Fruit fly (Drosophila melanogaster) whole organism, embryonic: ENCODE data around the gene CG2614.
A peak's percentile ranks its signal among the peaks of the same experiment; 100 is the strongest.

ENCODE experiments used
- Aef1 ChIP-seq: fragments of 200-800 bp; sonication (Bioruptor generic); IDR thresholded peaks from 3 replicates; pipeline ENCODE4 v1.3.6; 2022; ENCODE audit warnings: missing biosample characterization, missing genetic modification characterization
- Asciz ChIP-seq: fragments of 200-800 bp; sonication (Bioruptor generic); optimal IDR thresholded peaks from 2 replicates; lab custom pipeline; 2017; ENCODE audit warnings: missing biosample characterization, mild to moderate bottlenecking, missing genetic modification characterization, missing genetic modification reagents
- Bdp1 ChIP-seq: fragments of 200-800 bp; sonication (Bioruptor generic); optimal IDR thresholded peaks from 3 replicates; lab custom pipeline; 2016; ENCODE audit warnings: missing biosample characterization, missing genetic modification characterization
- CG1024 ChIP-seq: fragments of 200-800 bp; sonication (Bioruptor generic); IDR thresholded peaks from 2 replicates; pipeline ENCODE4 v1.3.6; 2022; ENCODE audit warnings: missing biosample characterization, missing genetic modification characterization
- CG10267 ChIP-seq: fragments of 200-800 bp; sonication (Bioruptor generic); optimal IDR thresholded peaks from 2 replicates; lab custom pipeline; 2018; ENCODE audit warnings: missing biosample characterization, mild to moderate bottlenecking, missing genetic modification characterization, moderate library complexity
- CG12104 ChIP-seq: fragments of 200-800 bp; sonication (Bioruptor generic); optimal IDR thresholded peaks from 3 replicates; lab custom pipeline; 2016; ENCODE audit warnings: missing biosample characterization, missing genetic modification characterization
- CG12155 ChIP-seq: fragments of 200-800 bp; sonication (Bioruptor generic); optimal IDR thresholded peaks from 3 replicates; lab custom pipeline; 2016; ENCODE audit warnings: missing biosample characterization, missing genetic modification characterization
- CG12659 ChIP-seq: fragments of 200-800 bp; sonication (Bioruptor generic); optimal IDR thresholded peaks from 3 replicates; lab custom pipeline; 2017; ENCODE audit warnings: mild to moderate bottlenecking, missing biosample characterization, missing genetic modification reagents, missing genetic modification characterization
- CG13775 ChIP-seq: fragments of 200-800 bp; sonication (Bioruptor generic); optimal IDR thresholded peaks from 3 replicates; lab custom pipeline; 2017; ENCODE audit warnings: missing biosample characterization, mild to moderate bottlenecking, missing genetic modification characterization
- CG15514 ChIP-seq: fragments of 200-800 bp; sonication (Bioruptor generic); optimal IDR thresholded peaks from 3 replicates; lab custom pipeline; 2017; ENCODE audit warnings: missing biosample characterization, missing genetic modification characterization, mild to moderate bottlenecking, moderate library complexity, missing genetic modification reagents
- CG17328 ChIP-seq: fragments of 200-800 bp; sonication (Bioruptor generic); IDR thresholded peaks from 2 replicates; pipeline ENCODE4 v1.3.6; 2022; ENCODE audit warnings: missing biosample characterization, missing genetic modification characterization
- CG30403 ChIP-seq: fragments of 200-800 bp; sonication (Bioruptor generic); optimal IDR thresholded peaks from 3 replicates; lab custom pipeline; 2016; ENCODE audit warnings: missing biosample characterization, missing genetic modification characterization
- CG30431 ChIP-seq: fragments of 200-800 bp; sonication (Bioruptor generic); optimal IDR thresholded peaks from 2 replicates; lab custom pipeline; 2017; ENCODE audit warnings: missing biosample characterization, missing genetic modification characterization
- CG3995 ChIP-seq: fragments of 200-800 bp; sonication (Bioruptor generic); optimal IDR thresholded peaks from 3 replicates; lab custom pipeline; 2016; ENCODE audit warnings: missing biosample characterization, missing genetic modification characterization
- CG4424 ChIP-seq: fragments of 200-800 bp; sonication (Bioruptor generic); optimal IDR thresholded peaks from 3 replicates; lab custom pipeline; 2016; ENCODE audit warnings: missing biosample characterization, missing genetic modification characterization
- CG7271 ChIP-seq: fragments of 200-800 bp; sonication (Bioruptor generic); optimal IDR thresholded peaks from 2 replicates; lab custom pipeline; 2018; ENCODE audit warnings: missing biosample characterization, mild to moderate bottlenecking, missing genetic modification characterization, moderate library complexity
- CG8089 ChIP-seq: fragments of 200-800 bp; sonication (Bioruptor generic); optimal IDR thresholded peaks from 3 replicates; lab custom pipeline; 2016; ENCODE audit warnings: missing biosample characterization, missing genetic modification characterization
- CG9437 ChIP-seq: fragments of 200-800 bp; sonication (Bioruptor generic); optimal IDR thresholded peaks from 2 replicates; lab custom pipeline; 2018; ENCODE audit warnings: missing biosample characterization, mild to moderate bottlenecking, missing genetic modification characterization
- CG9609 ChIP-seq: fragments of 200-800 bp; sonication (Bioruptor generic); optimal IDR thresholded peaks from 3 replicates; lab custom pipeline; 2016; ENCODE audit warnings: missing biosample characterization, missing genetic modification characterization
- CG9817 ChIP-seq: fragments of 200-800 bp; sonication (Bioruptor generic); optimal IDR thresholded peaks from 2 replicates; lab custom pipeline; 2018; ENCODE audit warnings: missing biosample characterization, mild to moderate bottlenecking, missing genetic modification characterization, moderate library complexity
- Chrac-16 ChIP-seq: fragments of 200-800 bp; sonication (Bioruptor generic); optimal IDR thresholded peaks from 3 replicates; lab custom pipeline; 2016; ENCODE audit warnings: missing biosample characterization, missing genetic modification characterization
- Deaf1 ChIP-seq: fragments of 200-800 bp; optimal IDR thresholded peaks from 3 replicates; lab custom pipeline; 2019; ENCODE audit warnings: missing biosample characterization, mild to moderate bottlenecking, missing genetic modification characterization, moderate library complexity
- Dip3 ChIP-seq: fragments of 200-800 bp; sonication (Bioruptor generic); optimal IDR thresholded peaks from 3 replicates; lab custom pipeline; 2016; ENCODE audit warnings: missing biosample characterization, missing genetic modification characterization
- Hmr ChIP-seq: fragments of 200-800 bp; sonication (Bioruptor generic); optimal IDR thresholded peaks from 3 replicates; lab custom pipeline; 2017; ENCODE audit warnings: mild to moderate bottlenecking, missing biosample characterization, missing genetic modification reagents, missing genetic modification characterization
- Hmx ChIP-seq: fragments of 200-800 bp; sonication (Bioruptor generic); optimal IDR thresholded peaks from 2 replicates; lab custom pipeline; 2016; ENCODE audit warnings: missing biosample characterization, missing genetic modification characterization
- Hr3 ChIP-seq: fragments of 200-800 bp; sonication (Bioruptor generic); optimal IDR thresholded peaks from 3 replicates; lab custom pipeline; 2016; ENCODE audit warnings: missing biosample characterization, missing genetic modification characterization
- Jarid2 ChIP-seq: fragments of 200-800 bp; sonication (Bioruptor generic); optimal IDR thresholded peaks from 3 replicates; lab custom pipeline; 2017; ENCODE audit warnings: mild to moderate bottlenecking, missing biosample characterization, missing genetic modification reagents, missing genetic modification characterization
- Lhr ChIP-seq: fragments of 200-800 bp; sonication (Bioruptor generic); optimal IDR thresholded peaks from 3 replicates; lab custom pipeline; 2017; ENCODE audit warnings: mild to moderate bottlenecking, missing biosample characterization, missing genetic modification reagents, missing genetic modification characterization
- Max ChIP-seq: fragments of 200-800 bp; sonication (Bioruptor generic); optimal IDR thresholded peaks from 2 replicates; lab custom pipeline; 2016; ENCODE audit warnings: missing biosample characterization, mild to moderate bottlenecking, missing genetic modification characterization
- NC2β ChIP-seq: fragments of 200-800 bp; sonication (Bioruptor generic); optimal IDR thresholded peaks from 2 replicates; lab custom pipeline; 2016; ENCODE audit warnings: missing biosample characterization, missing genetic modification characterization
- Oli ChIP-seq: fragments of 200-800 bp; sonication (Bioruptor generic); optimal IDR thresholded peaks from 2 replicates; lab custom pipeline; 2018; ENCODE audit warnings: missing biosample characterization, mild to moderate bottlenecking, missing genetic modification characterization, moderate library complexity
- Ptx1 ChIP-seq: fragments of 200-800 bp; sonication (Bioruptor generic); IDR thresholded peaks from 2 replicates; pipeline ENCODE4 v1.3.6; 2022; ENCODE audit warnings: missing biosample characterization, missing genetic modification characterization
- Sox102F ChIP-seq: fragments of 200-800 bp; sonication (Bioruptor generic); optimal IDR thresholded peaks from 2 replicates; lab custom pipeline; 2018; ENCODE audit warnings: missing biosample characterization, mild to moderate bottlenecking, missing genetic modification characterization, moderate library complexity
- Sry-δ ChIP-seq: fragments of 200-800 bp; sonication (Bioruptor generic); optimal IDR thresholded peaks from 2 replicates; lab custom pipeline; 2016; ENCODE audit warnings: missing biosample characterization, missing genetic modification characterization
- TFAM ChIP-seq: fragments of 200-800 bp; sonication (Bioruptor generic); optimal IDR thresholded peaks from 2 replicates; lab custom pipeline; 2017; ENCODE audit warnings: missing biosample characterization, missing genetic modification characterization, inconsistent platforms
- Taf1 ChIP-seq: fragments of 200-800 bp; sonication (Bioruptor generic); IDR thresholded peaks from 2 replicates; pipeline ENCODE4 v1.3.6; 2022; ENCODE audit warnings: missing biosample characterization, missing genetic modification characterization
- bsh ChIP-seq, 2 experiments: fragments of 200-800 bp; sonication (Bioruptor generic); optimal IDR thresholded peaks; 2 replicates each; lab custom pipeline; 2017 to 2018; ENCODE audit warnings: mild to moderate bottlenecking in 2 of 2, missing biosample characterization in 2 of 2, missing genetic modification characterization in 2 of 2, moderate library complexity in 1 of 2
- cato ChIP-seq: fragments of 200-800 bp; sonication (Bioruptor generic); optimal IDR thresholded peaks from 2 replicates; lab custom pipeline; 2016; ENCODE audit warnings: missing biosample characterization, missing genetic modification characterization, borderline replicate concordance
- chif ChIP-seq, 2 experiments: fragments of 200-800 bp; sonication (Bioruptor generic); optimal IDR thresholded peaks; 3 replicates each; lab custom pipeline; 2016; ENCODE audit warnings: missing biosample characterization in 2 of 2, missing genetic modification characterization in 2 of 2
- chn ChIP-seq: fragments of 200-800 bp; sonication (Bioruptor generic); optimal IDR thresholded peaks from 2 replicates; lab custom pipeline; 2016; ENCODE audit warnings: missing biosample characterization, missing genetic modification characterization
- crp ChIP-seq, 2 experiments: fragments of 200-800 bp; sonication (Bioruptor generic); optimal IDR thresholded peaks; 2 replicates in 1 of 2; 3 replicates in 1 of 2; lab custom pipeline; 2017; ENCODE audit warnings: missing biosample characterization in 2 of 2, missing genetic modification characterization in 2 of 2, mild to moderate bottlenecking in 1 of 2, moderate library complexity in 1 of 2
- ems ChIP-seq: fragments of 200-800 bp; sonication (Bioruptor generic); optimal IDR thresholded peaks from 3 replicates; lab custom pipeline; 2016; ENCODE audit warnings: missing biosample characterization, missing genetic modification characterization
- gfzf ChIP-seq: fragments of 200-800 bp; sonication (Bioruptor generic); optimal IDR thresholded peaks from 2 replicates; lab custom pipeline; 2016; ENCODE audit warnings: missing biosample characterization, mild to moderate bottlenecking, missing genetic modification characterization, moderate library complexity
- mam ChIP-seq: fragments of 200-800 bp; sonication (Bioruptor generic); optimal IDR thresholded peaks from 3 replicates; lab custom pipeline; 2016; ENCODE audit warnings: missing biosample characterization, missing genetic modification characterization
- pum ChIP-seq: fragments of 200-800 bp; sonication (Bioruptor generic); optimal IDR thresholded peaks from 2 replicates; lab custom pipeline; 2016; ENCODE audit warnings: missing biosample characterization, missing genetic modification characterization
- row ChIP-seq: fragments of 200-800 bp; sonication (Bioruptor generic); IDR thresholded peaks from 3 replicates; pipeline ENCODE4 v1.3.6; 2022; ENCODE audit warnings: missing biosample characterization, missing genetic modification characterization
- shn ChIP-seq: fragments of 200-800 bp; sonication (Bioruptor generic); optimal IDR thresholded peaks from 3 replicates; lab custom pipeline; 2016; ENCODE audit warnings: missing biosample characterization, missing genetic modification characterization
- slou ChIP-seq: fragments of 200-800 bp; sonication (Bioruptor generic); optimal IDR thresholded peaks from 3 replicates; lab custom pipeline; 2016; ENCODE audit warnings: missing biosample characterization, missing genetic modification characterization
- sob ChIP-seq: fragments of 200-800 bp; sonication (Bioruptor generic); IDR thresholded peaks from 2 replicates; pipeline ENCODE4 v1.3.6; 2022; ENCODE audit warnings: missing biosample characterization, missing genetic modification characterization
- tgo ChIP-seq: fragments of 200-800 bp; sonication (Bioruptor generic); IDR thresholded peaks from 3 replicates; pipeline ENCODE4 v1.3.6; 2022; ENCODE audit warnings: missing biosample characterization, missing genetic modification characterization

The CG2614 gene

dm6 chr2L:20681648-20682098 lies 25.4 kb downstream of the CG2614 start, which contains the start of gene Cen (continued):
- TF ChIP-seq Asciz (GFP tag; lab: Kevin White, UChicago) = no peak
- TF ChIP-seq Hr3 (GFP tag; lab: Kevin White, UChicago) = peak; percentile 13
- TF ChIP-seq Lhr (GFP tag; lab: Kevin White, UChicago) = no peak
- TF ChIP-seq row = peak; percentile 66; the same call in 2 of the 3 replicates
- peak; percentile 10 for TF ChIP-seq CG8089 (GFP tag; lab: Kevin White, UChicago)
- peak; percentile 67 for TF ChIP-seq CG3995 (GFP tag; lab: Kevin White, UChicago)
- peak; percentile 28 for TF ChIP-seq Max (GFP tag; lab: Kevin White, UChicago)
- peak; percentile 5 for TF ChIP-seq mam (GFP tag; lab: Kevin White, UChicago)
- peak; percentile 27 for TF ChIP-seq shn
- peak; percentile 50 for TF ChIP-seq CG30403
- TF ChIP-seq Dip3 = peak; percentile 53
- peak; percentile 4 for TF ChIP-seq pum (GFP tag; lab: Kevin White, UChicago)
- TF ChIP-seq Sox102F (GFP tag; lab: Kevin White, UChicago) = peak; percentile 47
- TF ChIP-seq CG1024 (GFP tag; lab: Robert Waterston, UW) = 0 out of 2 replicates have a peak, but pooled peaks have one; percentile 20
- peak; percentile 1 for TF ChIP-seq CG9817 (tag; lab: Kevin White, UChicago)
- no peak for TF ChIP-seq Bdp1 (GFP tag; lab: Kevin White, UChicago)
- peak; percentile 13 for TF ChIP-seq CG30431 (GFP tag; lab: Kevin White, UChicago)
- peak; percentile 66 for TF ChIP-seq CG17328 (GFP tag; lab: Robert Waterston, UW)
- TF ChIP-seq CG15514 (GFP tag; lab: Kevin White, UChicago) = peak; percentile 47
- peak; percentile 43 for TF ChIP-seq Hmr (GFP tag; lab: Kevin White, UChicago)
- peak in 1 of 2 experiments; percentile 7 for TF ChIP-seq chif (GFP tag; optimal IDR thresholded peaks at IDR 0.05; lab: Kevin White, UChicago)
- peak; percentile 2 for TF ChIP-seq ems (GFP tag; lab: Kevin White, UChicago)
- TF ChIP-seq Sry-δ (GFP tag; lab: Kevin White, UChicago) = peak; percentile 10
- TF ChIP-seq CG7271 (tag; lab: Kevin White, UChicago) = peak; percentile 1
- TF ChIP-seq Taf1 (GFP tag; lab: Robert Waterston, UW) = no peak
- TF ChIP-seq CG9609 (GFP tag; lab: Kevin White, UChicago) = peak; percentile 0
- no peak for TF ChIP-seq Deaf1 (tag; lab: Kevin White, UChicago)
- TF ChIP-seq Hmx (GFP tag; lab: Kevin White, UChicago) = no peak
- TF ChIP-seq Ptx1 (GFP tag; lab: Robert Waterston, UW) = peak; percentile 56; the same call in 1 of the 2 replicates
- TF ChIP-seq CG4424 (GFP tag; lab: Kevin White, UChicago) = no peak
- peak; percentile 59 for TF ChIP-seq gfzf
- TF ChIP-seq bsh (GFP tag; optimal IDR thresholded peaks at IDR 0.05; lab: Kevin White, UChicago) = peak in 1 of 2 experiments; percentile 10
- peak; percentile 30 for TF ChIP-seq CG12104 (GFP tag; lab: Kevin White, UChicago)
- TF ChIP-seq Oli (tag; lab: Kevin White, UChicago) = peak; percentile 25
- peak; percentile 45; the same call in 1 of the 3 replicates for TF ChIP-seq Aef1 (GFP tag; lab: Robert Waterston, UW)
- TF ChIP-seq chn (GFP tag; lab: Kevin White, UChicago) = peak; percentile 48
- TF ChIP-seq CG12659 (GFP tag; lab: Kevin White, UChicago) = peak; percentile 47
- no peak for TF ChIP-seq Jarid2 (GFP tag; lab: Kevin White, UChicago)
- no peak for TF ChIP-seq crp (GFP tag; optimal IDR thresholded peaks at IDR 0.05; lab: Kevin White, UChicago)
- TF ChIP-seq CG10267 (tag; lab: Kevin White, UChicago) = peak; percentile 28
- peak; percentile 36 for TF ChIP-seq CG9437 (GFP tag; lab: Kevin White, UChicago)
- TF ChIP-seq NC2β (GFP tag; lab: Kevin White, UChicago) = peak; percentile 43
- TF ChIP-seq slou = peak; percentile 9
- TF ChIP-seq Chrac-16 (GFP tag; lab: Kevin White, UChicago) = peak; percentile 20
- peak; percentile 61 for TF ChIP-seq CG13775 (GFP tag; lab: Kevin White, UChicago)
- TF ChIP-seq TFAM (GFP tag; lab: Kevin White, UChicago) = no peak
- TF ChIP-seq CG12155 (GFP tag; lab: Kevin White, UChicago) = peak; percentile 26
- TF ChIP-seq cato = peak; percentile 13
- TF ChIP-seq sob (GFP tag; lab: Robert Waterston, UW) = peak; percentile 11; the same call in 1 of the 2 replicates
- TF ChIP-seq tgo (GFP tag; lab: Robert Waterston, UW) = 0 out of 3 replicates have a peak, but pooled peaks have one; percentile 34
